Fruit fly (Drosophila melanogaster): ENCODE measurements around the gene CG7330.

DNA sequence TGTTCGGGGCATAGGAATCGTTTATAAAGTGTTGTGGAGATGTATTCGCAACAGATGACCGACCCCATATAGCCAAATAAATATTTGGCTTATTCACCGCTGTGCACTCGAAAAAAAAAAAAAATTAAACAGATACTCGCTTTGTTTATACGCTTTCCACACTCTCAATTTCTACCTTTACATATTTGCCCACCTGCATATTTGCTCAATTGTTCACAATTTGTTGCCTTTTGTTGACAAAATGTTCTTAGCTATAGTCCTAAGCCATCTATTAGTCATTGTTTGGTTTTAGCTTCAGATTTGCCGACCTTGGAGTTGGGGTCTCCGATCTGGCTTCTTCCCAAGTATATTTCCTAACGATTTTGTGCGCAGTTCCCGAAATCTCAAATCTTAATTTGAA lies 5.8 kb upstream of the CG7330 start:
- TF ChIP-seq CG4496 (GFP tag; IDR thresholded peaks at IDR 0.05) (no peak), D1 (tag; optimal IDR thresholded peaks at IDR 0.05) (no peak), EcR (GFP tag; optimal IDR thresholded peaks at IDR 0.05) (no peak), CG8159 (tag; optimal IDR thresholded peaks at IDR 0.05) (no peak), Ets98B (GFP tag; IDR thresholded peaks at IDR 0.05) (no peak)

All from whole organism, pupa.